Worm (Caenorhabditis elegans): Measurements from ENCODE around the gene ZC84.7.

- TF ChIP-seq F37B4.10 (GFP tag; IDR thresholded peaks at IDR 0.05): no peak
- TF ChIP-seq F33H1.4 (GFP tag; IDR thresholded peaks at IDR 0.05): no peak
- no peak for TF ChIP-seq B0261.1 (tag; optimal IDR thresholded peaks at IDR 0.05)
- no peak for TF ChIP-seq F49E8.2 (tag; optimal IDR thresholded peaks at IDR 0.05; ENCODE audit: insufficient read depth)
- TF ChIP-seq ama-1 (optimal IDR thresholded peaks at IDR 0.05): no peak
- no peak for TF ChIP-seq ama-1 (GFP tag; optimal IDR thresholded peaks at IDR 0.05)
- TF ChIP-seq ceh-58 (GFP tag; IDR thresholded peaks at IDR 0.05): no peak
- no peak for TF ChIP-seq lin-35 (GFP tag; optimal IDR thresholded peaks at IDR 0.05)
- no peak for TF ChIP-seq rpc-1 (optimal IDR thresholded peaks at IDR 0.05)
- TF ChIP-seq rpc-1 (tag; optimal IDR thresholded peaks at IDR 0.05): no peak
- TF ChIP-seq madf-10 (tag; optimal IDR thresholded peaks at IDR 0.05): no peak
- TF ChIP-seq hlh-12 (tag; optimal IDR thresholded peaks at IDR 0.05): no peak
- TF ChIP-seq unc-62 (GFP tag; optimal IDR thresholded peaks at IDR 0.05): no peak
- TF ChIP-seq ztf-25 (GFP tag; IDR thresholded peaks at IDR 0.05): no peak
- no peak for TF ChIP-seq ets-4 (GFP tag; optimal IDR thresholded peaks at IDR 0.05)
Measured at ce11 chrIII:9224986-9225385, 39.2 kb downstream of the ZC84.7 start.
